Worm (Caenorhabditis elegans) whole organism, L2 larva: ENCODE data around the gene frpr-4.

Experiments
- C34F6.9 ChIP-seq: fragments of 150-350 bp; optimal IDR thresholded peaks from 2 replicates; lab custom pipeline; 2014; ENCODE audit warnings: missing biosample characterization, missing genetic modification characterization
- F13H6.1 ChIP-seq: sonication (generic microtip); optimal IDR thresholded peaks from 2 replicates; lab custom pipeline; 2016; ENCODE audit warnings: missing genetic modification characterization, missing compliant biosample characterization
- R02D3.7 ChIP-seq: fragments of 150-350 bp; optimal IDR thresholded peaks from 2 replicates; lab custom pipeline; 2014; ENCODE audit warnings: missing biosample characterization, missing genetic modification characterization
- ZK546.5 ChIP-seq: sonication (generic microtip); optimal IDR thresholded peaks from 2 replicates; lab custom pipeline; 2017; ENCODE audit warnings: missing biosample characterization, missing genetic modification characterization
- alr-1 ChIP-seq: fragments of 150-350 bp; optimal IDR thresholded peaks from 2 replicates; lab custom pipeline; 2014; ENCODE audit warnings: missing biosample characterization, missing genetic modification characterization
- aly-2 ChIP-seq: fragments of 150-350 bp; optimal IDR thresholded peaks from 2 replicates; lab custom pipeline; 2014; ENCODE audit warnings: missing biosample characterization, missing genetic modification characterization
- ama-1 ChIP-seq: fragments of 150-350 bp; optimal IDR thresholded peaks from 2 replicates; lab custom pipeline; 2018; ENCODE audit warnings: inconsistent platforms
- blmp-1 ChIP-seq: sonication (generic microtip); optimal IDR thresholded peaks from 2 replicates; lab custom pipeline; 2017; ENCODE audit warnings: missing genetic modification characterization, mild to moderate bottlenecking, missing compliant biosample characterization, antibody characterized with exemption, moderate library complexity; ENCODE audit not compliant: insufficient read depth
- ceh-16 ChIP-seq: fragments of 150-350 bp; optimal IDR thresholded peaks from 2 replicates; lab custom pipeline; 2014; ENCODE audit warnings: missing biosample characterization, missing genetic modification characterization
- ceh-82 ChIP-seq: fragments of 150-350 bp; optimal IDR thresholded peaks from 2 replicates; lab custom pipeline; 2014; ENCODE audit warnings: missing biosample characterization, missing genetic modification characterization
- crh-2 ChIP-seq: sonication (generic microtip); optimal IDR thresholded peaks from 2 replicates; lab custom pipeline; 2017; ENCODE audit warnings: missing biosample characterization, missing genetic modification characterization
- elt-1 ChIP-seq: fragments of 150-350 bp; optimal IDR thresholded peaks from 2 replicates; lab custom pipeline; 2014; ENCODE audit warnings: missing biosample characterization, missing genetic modification characterization
- fos-1 ChIP-seq: fragments of 150-350 bp; optimal IDR thresholded peaks from 2 replicates; lab custom pipeline; 2014; ENCODE audit warnings: missing biosample characterization, missing genetic modification characterization
- gmeb-1 ChIP-seq: fragments of 150-350 bp; optimal IDR thresholded peaks from 2 replicates; lab custom pipeline; 2014; ENCODE audit warnings: missing biosample characterization, missing genetic modification characterization
- lin-11 ChIP-seq: fragments of 150-350 bp; sonication (generic microtip); optimal IDR thresholded peaks from 2 replicates; lab custom pipeline; 2014; ENCODE audit warnings: missing biosample characterization, missing genetic modification characterization, inconsistent platforms, mixed read lengths
- lin-13 ChIP-seq: fragments of 150-350 bp; optimal IDR thresholded peaks from 2 replicates; lab custom pipeline; 2014; ENCODE audit warnings: missing biosample characterization, missing genetic modification reagents, missing genetic modification characterization
- lin-39 ChIP-seq: fragments of 150-350 bp; optimal IDR thresholded peaks from 2 replicates; lab custom pipeline; 2014; ENCODE audit warnings: missing biosample characterization, missing genetic modification reagents, missing genetic modification characterization
- lsy-2 ChIP-seq, 2 experiments: fragments of 150-350 bp in 1 of 2; sonication (generic microtip) in 1 of 2; optimal IDR thresholded peaks; 2 replicates each; lab custom pipeline; 2014 to 2017; ENCODE audit warnings: missing biosample characterization in 2 of 2, missing genetic modification characterization in 2 of 2
- mab-5 ChIP-seq: fragments of 150-350 bp; optimal IDR thresholded peaks from 2 replicates; lab custom pipeline; 2014; ENCODE audit warnings: missing biosample characterization, missing genetic modification characterization
- mbf-1 ChIP-seq: sonication (generic microtip); optimal IDR thresholded peaks from 2 replicates; lab custom pipeline; 2017; ENCODE audit warnings: missing biosample characterization, missing genetic modification characterization
- mdl-1 ChIP-seq, 2 experiments: fragments of 150-350 bp in 1 of 2; sonication (generic microtip) in 1 of 2; optimal IDR thresholded peaks; 2 replicates each; lab custom pipeline; 2017; ENCODE audit warnings: missing biosample characterization in 2 of 2, missing genetic modification characterization in 2 of 2
- nhr-10 ChIP-seq: sonication (generic microtip); optimal IDR thresholded peaks from 2 replicates; lab custom pipeline; 2017; ENCODE audit warnings: missing biosample characterization, missing genetic modification characterization
- nhr-11 ChIP-seq: fragments of 150-350 bp; optimal IDR thresholded peaks from 2 replicates; lab custom pipeline; 2014; ENCODE audit warnings: missing biosample characterization, missing genetic modification characterization
- nhr-12 ChIP-seq: fragments of 150-350 bp; optimal IDR thresholded peaks from 2 replicates; lab custom pipeline; 2014; ENCODE audit warnings: missing biosample characterization, missing genetic modification characterization
- nhr-129 ChIP-seq: fragments of 150-350 bp; optimal IDR thresholded peaks from 2 replicates; lab custom pipeline; 2014; ENCODE audit warnings: missing biosample characterization, missing genetic modification characterization
- nhr-21 ChIP-seq: fragments of 150-350 bp; optimal IDR thresholded peaks from 2 replicates; lab custom pipeline; 2014; ENCODE audit warnings: missing biosample characterization, missing genetic modification characterization
- nhr-23 ChIP-seq: fragments of 150-350 bp; optimal IDR thresholded peaks from 2 replicates; lab custom pipeline; 2014; ENCODE audit warnings: missing biosample characterization, missing genetic modification reagents, missing genetic modification characterization
- nhr-237 ChIP-seq: fragments of 150-350 bp; optimal IDR thresholded peaks from 2 replicates; lab custom pipeline; 2014; ENCODE audit warnings: missing biosample characterization, missing genetic modification characterization
- nhr-6 ChIP-seq: fragments of 150-350 bp; optimal IDR thresholded peaks from 2 replicates; lab custom pipeline; 2014; ENCODE audit warnings: missing biosample characterization, missing genetic modification characterization
- nhr-77 ChIP-seq: fragments of 150-350 bp; optimal IDR thresholded peaks from 2 replicates; lab custom pipeline; 2014; ENCODE audit warnings: missing biosample characterization, missing genetic modification characterization
- sem-4 ChIP-seq: fragments of 150-350 bp; optimal IDR thresholded peaks from 2 replicates; lab custom pipeline; 2014; ENCODE audit warnings: missing biosample characterization, missing genetic modification reagents, missing genetic modification characterization
- skn-1 ChIP-seq: sonication (generic microtip); optimal IDR thresholded peaks from 2 replicates; lab custom pipeline; 2017; ENCODE audit warnings: missing biosample characterization, missing genetic modification characterization
- sma-9 ChIP-seq, 2 experiments: fragments of 150-350 bp in 1 of 2; sonication (generic microtip) in 1 of 2; optimal IDR thresholded peaks; 2 replicates each; lab custom pipeline; 2014 to 2016; ENCODE audit warnings: missing genetic modification characterization in 2 of 2, mild to moderate bottlenecking in 1 of 2, missing biosample characterization in 1 of 2, missing compliant biosample characterization in 1 of 2, missing genetic modification reagents in 1 of 2, moderate library complexity in 1 of 2
- snpc-4 ChIP-seq: fragments of 150-350 bp; optimal IDR thresholded peaks from 2 replicates; lab custom pipeline; 2014; ENCODE audit warnings: missing biosample characterization, missing genetic modification characterization
- unc-39 ChIP-seq: fragments of 150-350 bp; optimal IDR thresholded peaks from 2 replicates; lab custom pipeline; 2014; ENCODE audit warnings: missing biosample characterization, missing genetic modification characterization
- unc-55 ChIP-seq: fragments of 150-350 bp; sonication (generic microtip); optimal IDR thresholded peaks from 3 replicates; lab custom pipeline; 2014; ENCODE audit warnings: missing biosample characterization, missing genetic modification reagents, missing genetic modification characterization
- unc-62 ChIP-seq: fragments of 150-350 bp; optimal IDR thresholded peaks from 2 replicates; lab custom pipeline; 2014; ENCODE audit warnings: missing biosample characterization, missing genetic modification reagents, missing genetic modification characterization
- zag-1 ChIP-seq: fragments of 150-350 bp; optimal IDR thresholded peaks from 2 replicates; lab custom pipeline; 2014; ENCODE audit warnings: missing biosample characterization, missing genetic modification characterization
- ztf-1 ChIP-seq: fragments of 200-800 bp; sonication (Bioruptor generic); conservative IDR thresholded peaks from 2 replicates; pipeline ENCODE4 v1.3.6; 2022; ENCODE audit warnings: missing genetic modification characterization, missing compliant biosample characterization
- ztf-11 ChIP-seq: sonication (generic microtip); optimal IDR thresholded peaks from 2 replicates; lab custom pipeline; 2017; ENCODE audit warnings: missing biosample characterization, missing genetic modification characterization
- ztf-4 ChIP-seq: fragments of 150-350 bp; optimal IDR thresholded peaks from 2 replicates; lab custom pipeline; 2014; ENCODE audit warnings: missing biosample characterization, missing genetic modification characterization

The frpr-4 gene

ce11 chrII:5229596-5229995 is 25.7 kb downstream of the frpr-4 start, which contains the start of gene EGAP2.2:
TSS of gene EGAP2.2 (plus strand) at chrII:5229896.
- no peak for TF ChIP-seq lsy-2 (tag; optimal IDR thresholded peaks at IDR 0.05; lab: Kevin White, UChicago)
- no peak for TF ChIP-seq aly-2 (tag; lab: Kevin White, UChicago)
- TF ChIP-seq zag-1 (tag; lab: Kevin White, UChicago) = no peak
- no peak for TF ChIP-seq ceh-16
- TF ChIP-seq mab-5 (tag; lab: Kevin White, UChicago) = no peak
- no peak for TF ChIP-seq mdl-1 (tag; optimal IDR thresholded peaks at IDR 0.05; lab: Kevin White, UChicago)
- TF ChIP-seq unc-62 (GFP tag; lab: Kevin White, UChicago) = no peak
- TF ChIP-seq nhr-129 = no peak
- TF ChIP-seq skn-1 (tag; lab: Kevin White, UChicago) = no peak
- no peak for TF ChIP-seq crh-2 (tag; lab: Kevin White, UChicago)
- TF ChIP-seq ama-1 = no peak
- no peak for TF ChIP-seq nhr-10
- TF ChIP-seq ztf-4 = no peak
- TF ChIP-seq R02D3.7 (tag; lab: Kevin White, UChicago) = no peak

ce11 chrII:5228662-5229061 is 26.7 kb downstream of the frpr-4 start:
- TF ChIP-seq nhr-23 = no peak
- TF ChIP-seq nhr-77 (tag; lab: Kevin White, UChicago) = no peak
- TF ChIP-seq ceh-82 = no peak
- TF ChIP-seq skn-1 (tag; lab: Kevin White, UChicago) = no peak
- TF ChIP-seq nhr-237 (tag; lab: Kevin White, UChicago) = no peak
- TF ChIP-seq elt-1 (tag; lab: Kevin White, UChicago) = no peak
- no peak for TF ChIP-seq blmp-1
- no peak for TF ChIP-seq ztf-1 (GFP tag; lab: Robert Waterston, UW)

- TF ChIP-seq ztf-11 (tag; lab: Kevin White, UChicago) (no peak), sem-4 (tag; lab: Kevin White, UChicago) (no peak), C34F6.9 (tag; lab: Kevin White, UChicago) (peak; percentile 32), nhr-21 (tag; lab: Kevin White, UChicago) (no peak), nhr-12 (tag; lab: Kevin White, UChicago) (no peak), nhr-6 (tag; lab: Kevin White, UChicago) (no peak), gmeb-1 (peak; percentile 28), F13H6.1 (tag; lab: Kevin White, UChicago) (peak; percentile 67), mab-5 (tag; lab: Kevin White, UChicago) (no peak), nhr-129 (peak; percentile 66), sma-9 (GFP tag; optimal IDR thresholded peaks at IDR 0.05; lab: Kevin White, UChicago) (peak; percentile 42), sma-9 (tag; optimal IDR thresholded peaks at IDR 0.05; lab: Kevin White, UChicago) (no peak), fos-1 (tag; lab: Kevin White, UChicago) (peak; percentile 41), mdl-1 (tag; optimal IDR thresholded peaks at IDR 0.05; lab: Kevin White, UChicago) (no peak), nhr-11 (tag; lab: Kevin White, UChicago) (no peak), nhr-10 (no peak), crh-2 (tag; lab: Kevin White, UChicago) (peak; percentile 39), lsy-2 (tag; optimal IDR thresholded peaks at IDR 0.05; lab: Kevin White, UChicago) (no peak), snpc-4 (tag; lab: Kevin White, UChicago) (no peak), blmp-1 (no peak), unc-55 (peak; percentile 28), ZK546.5 (no peak), lin-11 (tag; lab: Kevin White, UChicago) (no peak), elt-1 (tag; lab: Kevin White, UChicago) (no peak), nhr-237 (tag; lab: Kevin White, UChicago) (no peak), mbf-1 (no peak)
These were observed 27.6 kb downstream of the frpr-4 start for ce11 chrII:5227768-5228167.

- TF ChIP-seq zag-1 (tag; lab: Kevin White, UChicago) (no peak), unc-39 (no peak), lin-13 (GFP tag; lab: Kevin White, UChicago) (no peak), nhr-23 (no peak), mdl-1 (tag; optimal IDR thresholded peaks at IDR 0.05; lab: Kevin White, UChicago) (no peak), lin-39 (no peak), gmeb-1 (no peak), C34F6.9 (tag; lab: Kevin White, UChicago) (peak; percentile 20), blmp-1 (no peak), crh-2 (tag; lab: Kevin White, UChicago) (no peak), lsy-2 (tag; optimal IDR thresholded peaks at IDR 0.05; lab: Kevin White, UChicago) (peak in 1 of 2 experiments; percentile 17), nhr-129 (peak; percentile 6), alr-1 (tag; lab: Kevin White, UChicago) (no peak), nhr-12 (tag; lab: Kevin White, UChicago) (no peak), nhr-10 (no peak), unc-55 (peak; percentile 39), mab-5 (tag; lab: Kevin White, UChicago) (peak; percentile 24)
These were observed 29.0 kb downstream of the frpr-4 start for ce11 chrII:5226309-5226708.
